Worm (Caenorhabditis elegans) whole organism, late embryonic: Measurements from ENCODE around the gene oma-2.

ENCODE experiments used
- C08G9.2 ChIP-seq: sonication (generic microtip); optimal IDR thresholded peaks from 2 replicates; lab custom pipeline; 2016; ENCODE audit warnings: mild to moderate bottlenecking, missing genetic modification characterization, moderate library complexity, missing compliant biosample characterization
- C38D4.7 ChIP-seq: fragments of 200-800 bp; sonication (Bioruptor generic); optimal IDR thresholded peaks from 2 replicates; lab custom pipeline; 2018; ENCODE audit warnings: mild to moderate bottlenecking, missing genetic modification characterization, moderate library complexity, missing compliant biosample characterization
- F13H6.1 ChIP-seq: sonication (generic microtip); optimal IDR thresholded peaks from 2 replicates; lab custom pipeline; 2016; ENCODE audit warnings: missing genetic modification characterization, missing compliant biosample characterization
- K02D7.2 ChIP-seq: sonication (generic microtip); optimal IDR thresholded peaks from 2 replicates; lab custom pipeline; 2017; ENCODE audit warnings: mild to moderate bottlenecking, missing genetic modification characterization, missing compliant biosample characterization
- ahr-1 ChIP-seq: sonication (generic microtip); optimal IDR thresholded peaks from 2 replicates; lab custom pipeline; 2016; ENCODE audit warnings: missing genetic modification characterization, missing compliant biosample characterization
- ama-1 ChIP-seq: fragments of 150-350 bp; optimal IDR thresholded peaks from 2 replicates; lab custom pipeline; 2014
- ceh-14 ChIP-seq: sonication (generic microtip); optimal IDR thresholded peaks from 2 replicates; lab custom pipeline; 2016; ENCODE audit warnings: missing genotype, missing genetic modification characterization, missing compliant biosample characterization
- ceh-18 ChIP-seq: sonication (generic microtip); optimal IDR thresholded peaks from 2 replicates; lab custom pipeline; 2016; ENCODE audit warnings: missing genetic modification characterization, missing compliant biosample characterization
- ceh-24 ChIP-seq: sonication (generic microtip); optimal IDR thresholded peaks from 2 replicates; lab custom pipeline; 2016; ENCODE audit warnings: mild to moderate bottlenecking, missing genetic modification characterization, missing compliant biosample characterization
- ceh-30 ChIP-seq: fragments of 150-350 bp; optimal IDR thresholded peaks from 2 replicates; lab custom pipeline; 2014; ENCODE audit warnings: missing biosample characterization, missing genetic modification characterization
- ceh-34 ChIP-seq: sonication (generic microtip); optimal IDR thresholded peaks from 2 replicates; lab custom pipeline; 2016; ENCODE audit warnings: mild to moderate bottlenecking, missing genetic modification characterization, missing compliant biosample characterization
- ceh-45 ChIP-seq: fragments of 200-800 bp; sonication (Bioruptor generic); IDR thresholded peaks from 2 replicates; pipeline ENCODE4 v1.3.6; 2022; ENCODE audit warnings: missing genetic modification reagents, missing genetic modification characterization, missing compliant biosample characterization
- ceh-48 ChIP-seq: sonication (generic microtip); optimal IDR thresholded peaks from 2 replicates; lab custom pipeline; 2016; ENCODE audit warnings: missing genetic modification characterization, inconsistent platforms, missing compliant biosample characterization
- ceh-6 ChIP-seq: fragments of 200-800 bp; sonication (Bioruptor generic); optimal IDR thresholded peaks from 2 replicates; lab custom pipeline; 2018; ENCODE audit warnings: mild to moderate bottlenecking, missing genetic modification characterization, missing compliant biosample characterization
- che-1 ChIP-seq: sonication (generic microtip); optimal IDR thresholded peaks from 2 replicates; lab custom pipeline; 2016; ENCODE audit warnings: mild to moderate bottlenecking, missing genetic modification characterization, missing compliant biosample characterization
- dmd-4 ChIP-seq: sonication (generic microtip); optimal IDR thresholded peaks from 2 replicates; lab custom pipeline; 2016; ENCODE audit warnings: borderline replicate concordance, missing genetic modification characterization, missing compliant biosample characterization
- elt-2 ChIP-seq: sonication (generic microtip); optimal IDR thresholded peaks from 2 replicates; lab custom pipeline; 2016; ENCODE audit warnings: missing genetic modification reagents, missing genetic modification characterization, missing compliant biosample characterization
- elt-4 ChIP-seq: sonication (generic microtip); optimal IDR thresholded peaks from 2 replicates; lab custom pipeline; 2016; ENCODE audit warnings: missing genetic modification characterization, missing compliant biosample characterization
- eyg-1 ChIP-seq: sonication (generic microtip); optimal IDR thresholded peaks from 2 replicates; lab custom pipeline; 2016; ENCODE audit warnings: missing genotype, missing genetic modification characterization, missing compliant biosample characterization
- fkh-10 ChIP-seq: fragments of 150-350 bp; optimal IDR thresholded peaks from 2 replicates; lab custom pipeline; 2014; ENCODE audit warnings: missing biosample characterization, missing genetic modification reagents, missing genetic modification characterization
- fkh-6 ChIP-seq: sonication (generic microtip); optimal IDR thresholded peaks from 2 replicates; lab custom pipeline; 2016; ENCODE audit warnings: missing genetic modification characterization, missing compliant biosample characterization
- hlh-30 ChIP-seq: sonication (generic microtip); optimal IDR thresholded peaks from 2 replicates; lab custom pipeline; 2017; ENCODE audit warnings: antibody characterized with exemption, missing genetic modification characterization, missing compliant biosample characterization; ENCODE audit not compliant: insufficient read depth
- hlh-8 ChIP-seq: sonication (generic microtip); optimal IDR thresholded peaks from 2 replicates; lab custom pipeline; 2016; ENCODE audit warnings: missing genotype, missing genetic modification characterization, missing compliant biosample characterization
- mec-3 ChIP-seq: sonication (generic microtip); optimal IDR thresholded peaks from 2 replicates; lab custom pipeline; 2016; ENCODE audit warnings: borderline replicate concordance, missing genetic modification characterization, missing compliant biosample characterization
- nhr-11 ChIP-seq: fragments of 150-350 bp; optimal IDR thresholded peaks from 2 replicates; lab custom pipeline; 2014; ENCODE audit warnings: missing biosample characterization, missing genetic modification characterization
- pat-9 ChIP-seq: fragments of 200-800 bp; sonication (Bioruptor generic); optimal IDR thresholded peaks from 2 replicates; lab custom pipeline; 2018; ENCODE audit warnings: mild to moderate bottlenecking, missing genetic modification characterization, moderate library complexity, missing compliant biosample characterization
- pha-2 ChIP-seq: sonication (generic microtip); optimal IDR thresholded peaks from 2 replicates; lab custom pipeline; 2017; ENCODE audit warnings: mild to moderate bottlenecking, missing genetic modification characterization, missing compliant biosample characterization
- rnt-1 ChIP-seq: sonication (generic microtip); optimal IDR thresholded peaks from 2 replicates; lab custom pipeline; 2016; ENCODE audit warnings: missing genetic modification characterization, missing compliant biosample characterization
- sdc-2 ChIP-seq: sonication (generic microtip); optimal IDR thresholded peaks from 2 replicates; lab custom pipeline; 2016; ENCODE audit warnings: missing genotype, missing genetic modification characterization, missing compliant biosample characterization
- sox-4 ChIP-seq: sonication (generic microtip); optimal IDR thresholded peaks from 2 replicates; lab custom pipeline; 2017; ENCODE audit warnings: mild to moderate bottlenecking, missing genetic modification characterization, inconsistent platforms, missing compliant biosample characterization
- tbx-2 ChIP-seq: sonication (generic microtip); optimal IDR thresholded peaks from 2 replicates; lab custom pipeline; 2016; ENCODE audit warnings: missing genetic modification characterization, missing compliant biosample characterization
- tbx-7 ChIP-seq: sonication (generic microtip); optimal IDR thresholded peaks from 2 replicates; lab custom pipeline; 2016; ENCODE audit warnings: missing genotype, missing genetic modification characterization, missing compliant biosample characterization
- unc-3 ChIP-seq, 2 experiments: fragments of 200-800 bp in 1 of 2; sonication (Bioruptor generic) in 1 of 2; sonication (generic microtip) in 1 of 2; conservative IDR thresholded peaks in 1 of 2; optimal IDR thresholded peaks in 1 of 2; 2 replicates each; pipeline versions ENCODE4 v1.3.6 to Lab custom; 2016 to 2022; ENCODE audit warnings: missing compliant biosample characterization in 2 of 2, missing genetic modification characterization in 2 of 2, missing genetic modification reagents in 1 of 2
- unc-42 ChIP-seq: sonication (generic microtip); optimal IDR thresholded peaks from 2 replicates; lab custom pipeline; 2016; ENCODE audit warnings: missing genotype, missing genetic modification characterization, missing compliant biosample characterization
- unc-55 ChIP-seq: sonication (generic microtip); optimal IDR thresholded peaks from 2 replicates; lab custom pipeline; 2017; ENCODE audit warnings: missing biosample characterization, missing genetic modification reagents, missing genetic modification characterization
- unc-86 ChIP-seq: sonication (generic microtip); optimal IDR thresholded peaks from 2 replicates; lab custom pipeline; 2016; ENCODE audit warnings: missing genetic modification characterization, missing compliant biosample characterization

Gene oma-2

DNA sequence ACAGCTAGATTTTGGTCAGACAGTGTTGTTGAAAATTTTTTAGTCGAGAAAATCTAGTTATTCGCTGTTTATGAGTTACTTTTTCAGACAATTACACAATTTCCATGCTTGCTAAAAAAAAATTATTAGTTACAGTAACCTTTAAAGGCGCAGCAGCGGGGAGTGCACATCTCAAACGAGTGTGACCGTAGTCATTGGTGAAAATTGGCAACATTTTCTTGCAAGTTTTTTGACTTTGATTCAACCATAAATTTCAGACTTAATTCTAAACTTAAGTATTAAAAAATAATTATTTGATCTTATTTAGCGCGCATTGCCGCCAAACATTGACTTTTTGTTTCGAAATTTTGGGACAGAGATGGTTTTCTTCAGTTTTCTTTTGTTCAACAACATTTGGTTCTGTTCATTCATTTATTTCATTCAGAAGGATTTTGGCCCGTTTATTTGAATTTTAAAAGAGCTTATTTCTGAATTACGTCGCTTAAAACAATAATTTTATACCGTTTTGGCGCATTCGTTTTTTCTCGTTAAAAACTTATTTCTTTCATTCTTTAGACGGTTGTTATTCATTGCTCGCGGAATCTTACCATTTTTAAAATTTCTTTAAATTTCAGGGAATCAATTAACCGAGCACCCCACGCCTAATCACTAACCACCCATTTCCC, at the start of gene oma-2:
Gene oma-2, plus strand, starts transcription at position 615 of the 665 bp plus-strand sequence.
- TF ChIP-seq K02D7.2 (tag; lab: Kevin White, UChicago) = no peak
- TF ChIP-seq, all 69 proteins: peak for 0

DNA sequence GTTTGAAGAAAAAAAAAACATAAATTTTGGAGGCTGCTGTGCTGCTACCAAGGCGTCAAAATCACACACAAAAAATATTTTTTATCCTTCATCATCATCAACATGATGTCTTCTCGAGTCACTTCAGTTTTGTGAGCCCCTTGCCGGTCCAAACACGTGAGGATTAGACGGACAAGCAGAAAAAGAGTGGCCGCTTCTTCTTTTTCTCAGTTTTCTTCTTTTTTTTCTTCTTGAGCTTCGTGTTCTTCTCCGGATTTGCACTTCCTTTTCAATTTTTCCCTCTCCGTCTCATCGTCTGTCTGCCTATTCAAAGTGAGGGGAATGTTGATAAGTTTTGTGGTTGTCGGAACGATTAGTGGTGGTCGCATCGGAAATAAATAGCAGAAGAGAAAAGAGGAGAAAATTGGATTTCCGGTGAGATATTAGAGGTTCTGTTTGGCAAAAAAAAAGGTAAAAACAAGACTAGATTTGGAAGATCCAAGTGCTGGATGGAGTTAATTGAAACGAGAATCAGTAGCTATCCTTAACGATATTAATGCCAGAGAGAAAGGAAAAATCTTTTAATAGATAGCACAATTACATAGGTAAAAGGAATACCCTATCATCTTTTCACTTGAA, 48.8 kb upstream of the oma-2 start:
- no peak for TF ChIP-seq nhr-11 (tag; lab: Kevin White, UChicago)
- no peak for TF ChIP-seq che-1 (tag; lab: Kevin White, UChicago)
- no peak for TF ChIP-seq ceh-30 (tag; lab: Kevin White, UChicago)
- peak; percentile 62 for TF ChIP-seq unc-42 (tag; lab: Kevin White, UChicago)
- TF ChIP-seq unc-86 (tag; lab: Kevin White, UChicago) = no peak

DNA sequence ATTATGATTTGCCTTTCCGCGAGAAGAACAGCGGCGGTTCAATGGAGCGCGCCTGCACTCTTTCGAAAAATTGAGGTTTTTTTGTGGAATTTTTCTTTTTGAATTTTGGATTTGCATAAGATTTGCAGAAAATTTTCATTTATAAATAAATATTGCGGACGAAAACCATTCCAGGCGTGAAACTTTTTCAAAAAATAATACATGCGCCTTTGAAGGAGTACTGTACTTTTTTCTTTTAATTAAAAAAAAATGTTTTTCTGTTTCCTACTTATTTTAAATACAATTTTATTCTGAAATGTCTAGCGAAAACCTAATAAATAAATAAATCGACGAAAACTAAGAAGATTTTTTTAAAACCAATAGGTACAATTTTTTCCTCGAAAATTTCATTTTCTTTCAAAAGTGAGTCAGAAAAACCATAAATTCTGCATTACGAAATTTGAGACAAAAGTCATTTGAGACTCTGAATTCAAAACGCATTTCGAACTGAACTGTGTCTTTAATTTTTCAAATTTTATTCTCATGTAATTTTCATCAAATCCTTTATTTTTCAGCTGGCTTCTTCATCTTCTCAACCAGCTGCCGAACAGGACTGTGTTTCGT, 48.1 kb upstream of the oma-2 start, which contains the start of gene F26D11.1:
Gene F26D11.1, plus strand, starts transcription at position 553 of the 603 bp plus-strand sequence.
- TF ChIP-seq pha-2 (tag; lab: Kevin White, UChicago) = no peak
- no peak for TF ChIP-seq che-1 (tag; lab: Kevin White, UChicago)
- no peak for TF ChIP-seq sdc-2 (tag; lab: Kevin White, UChicago)
- TF ChIP-seq elt-4 (tag; lab: Kevin White, UChicago) = no peak
- TF ChIP-seq fkh-10 (GFP tag; lab: Kevin White, UChicago) = no peak
- no peak for TF ChIP-seq hlh-8 (tag; lab: Kevin White, UChicago)
- no peak for TF ChIP-seq unc-55 (GFP tag; lab: Kevin White, UChicago)
- no peak for TF ChIP-seq dmd-4 (tag; lab: Kevin White, UChicago)
- TF ChIP-seq rnt-1 (tag; lab: Kevin White, UChicago) = no peak
- no peak for TF ChIP-seq F13H6.1
- TF ChIP-seq sox-4 (tag; lab: Kevin White, UChicago) = no peak
- TF ChIP-seq ama-1 = no peak
- TF ChIP-seq ceh-45 (GFP tag; lab: Robert Waterston, UW) = no peak

DNA sequence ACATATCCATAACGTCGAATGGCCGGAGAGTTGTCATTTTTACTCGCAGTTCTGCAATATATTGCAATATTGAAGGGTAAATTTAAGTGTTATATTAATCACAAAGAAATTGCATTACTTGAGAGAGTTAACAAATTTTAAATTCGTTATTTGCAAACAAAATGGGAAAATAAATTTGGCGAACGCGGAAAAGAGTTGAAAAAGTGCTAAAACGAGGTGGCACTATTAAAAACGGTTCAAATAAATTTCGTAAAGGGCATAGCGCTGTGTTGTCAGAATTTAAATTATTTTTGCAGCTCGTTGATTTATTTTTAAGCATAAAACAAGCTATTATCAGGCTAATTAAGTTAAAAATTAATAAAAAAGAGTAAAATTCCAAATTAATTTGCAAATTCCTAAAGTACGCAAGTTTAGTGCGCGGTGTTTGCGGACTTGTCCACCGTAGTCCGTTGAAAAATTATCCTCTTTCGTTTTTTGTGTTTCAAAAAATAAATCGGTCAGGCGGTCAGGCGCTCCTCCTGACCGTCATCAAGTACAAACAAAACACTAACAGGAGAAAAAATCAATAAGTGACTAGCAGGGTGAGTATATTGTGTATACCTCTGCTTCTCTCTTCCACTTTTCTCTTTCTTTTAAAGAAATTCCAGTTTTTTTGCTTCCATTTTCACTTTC, 45.7 kb upstream of the oma-2 start, which contains the start of the genes natb-1 and abhd-12:
Gene natb-1, minus strand, starts transcription at position 51 of the 672 bp plus-strand sequence.
Gene abhd-12, plus strand, starts transcription at position 499 of the 672 bp plus-strand sequence.
- TF ChIP-seq fkh-6 (tag; lab: Kevin White, UChicago) (no peak), tbx-7 (tag; lab: Kevin White, UChicago) (no peak), C38D4.7 (GFP tag; lab: Kevin White, UChicago) (no peak), C08G9.2 (no peak), ceh-24 (tag; lab: Kevin White, UChicago) (no peak), pha-2 (tag; lab: Kevin White, UChicago) (no peak), sox-4 (tag; lab: Kevin White, UChicago) (no peak), ama-1 (no peak), unc-3 (GFP tag; conservative IDR thresholded peaks at IDR 0.05; lab: Robert Waterston, UW) (no peak), unc-3 (tag; optimal IDR thresholded peaks at IDR 0.05; lab: Kevin White, UChicago) (no peak), unc-42 (tag; lab: Kevin White, UChicago) (peak; percentile 77), ceh-6 (GFP tag; lab: Kevin White, UChicago) (no peak), ceh-30 (tag; lab: Kevin White, UChicago) (peak; percentile 27), ceh-18 (no peak), hlh-30 (tag; lab: Kevin White, UChicago) (peak; percentile 16), K02D7.2 (tag; lab: Kevin White, UChicago) (no peak), ceh-14 (tag; lab: Kevin White, UChicago) (peak; percentile 70)
- TF ChIP-seq, all 69 proteins: peak for 4

DNA sequence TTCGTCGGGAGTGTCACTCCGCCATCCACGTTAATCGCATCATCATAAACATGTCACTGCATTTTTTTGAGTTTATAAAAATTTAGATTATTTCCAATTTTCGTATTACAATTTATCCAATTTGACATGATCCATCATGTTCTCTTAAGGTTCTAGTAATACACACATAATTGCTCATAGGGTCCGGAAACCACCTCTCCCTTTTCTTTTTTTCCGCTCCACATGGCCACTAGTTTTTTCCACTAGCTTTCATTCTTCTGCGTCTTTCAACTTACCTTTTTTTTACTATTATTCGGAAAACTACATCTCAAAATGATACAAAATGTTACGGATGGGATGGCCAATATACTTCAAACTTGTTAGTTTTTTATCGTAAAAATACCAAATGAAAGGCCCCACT, 43.4 kb upstream of the oma-2 start, which contains the start of gene Y97E10AL.1:
Gene Y97E10AL.1, plus strand, starts transcription at position 301 of the 400 bp plus-strand sequence.
- TF ChIP-seq fkh-6 (tag; lab: Kevin White, UChicago) = no peak
- no peak for TF ChIP-seq tbx-2
- no peak for TF ChIP-seq ahr-1 (tag; lab: Kevin White, UChicago)
- no peak for TF ChIP-seq pat-9 (tag; lab: Kevin White, UChicago)
- no peak for TF ChIP-seq fkh-10 (GFP tag; lab: Kevin White, UChicago)
- no peak for TF ChIP-seq ceh-6 (GFP tag; lab: Kevin White, UChicago)
- TF ChIP-seq unc-55 (GFP tag; lab: Kevin White, UChicago) = no peak
- TF ChIP-seq ceh-18 = no peak
- no peak for TF ChIP-seq ceh-48 (tag; lab: Kevin White, UChicago)
- no peak for TF ChIP-seq unc-42 (tag; lab: Kevin White, UChicago)
- TF ChIP-seq ama-1 = no peak
- TF ChIP-seq mec-3 (tag; lab: Kevin White, UChicago) = no peak
- TF ChIP-seq eyg-1 = no peak
- no peak for TF ChIP-seq ceh-34
- no peak for TF ChIP-seq elt-2 (tag; lab: Kevin White, UChicago)
